Worm (Caenorhabditis elegans): ENCODE measurements around the gene nlp-82.

ce11 chrII:9241610-9242009 lies 12.5 kb downstream of the nlp-82 start:
- TF ChIP-seq pha-4 (tag; optimal IDR thresholded peaks at IDR 0.05) (no peak), fkh-10 (GFP tag; optimal IDR thresholded peaks at IDR 0.05) (no peak), rnt-1 (tag; optimal IDR thresholded peaks at IDR 0.05) (no peak), pqm-1 (tag; optimal IDR thresholded peaks at IDR 0.05) (no peak)
